Fruit fly (Drosophila melanogaster) whole organism, embryonic: ENCODE data around the gene Dbp21E2.

Source experiments
- Abd-B ChIP-seq: fragments of 200-800 bp; sonication (Bioruptor generic); optimal IDR thresholded peaks from 2 replicates; lab custom pipeline; 2018; ENCODE audit warnings: missing biosample characterization, mild to moderate bottlenecking, missing genetic modification characterization, moderate library complexity
- Adf1 ChIP-seq: fragments of 200-800 bp; sonication (Bioruptor generic); IDR thresholded peaks from 2 replicates; pipeline ENCODE4 v1.3.6; 2022; ENCODE audit warnings: missing biosample characterization, missing genetic modification characterization
- Atf3 ChIP-seq: fragments of 200-800 bp; sonication (Bioruptor generic); optimal IDR thresholded peaks from 3 replicates; lab custom pipeline; 2016; ENCODE audit warnings: missing biosample characterization, missing genetic modification characterization
- CG10543 ChIP-seq: fragments of 200-800 bp; sonication (Bioruptor generic); optimal IDR thresholded peaks from 3 replicates; lab custom pipeline; 2017; ENCODE audit warnings: missing biosample characterization, mild to moderate bottlenecking, missing genetic modification characterization, moderate library complexity
- CG11398 ChIP-seq: fragments of 200-800 bp; sonication (Bioruptor generic); optimal IDR thresholded peaks from 2 replicates; lab custom pipeline; 2016; ENCODE audit warnings: missing biosample characterization, missing genetic modification characterization
- CG13123 ChIP-seq: fragments of 200-800 bp; sonication (Bioruptor generic); optimal IDR thresholded peaks from 2 replicates; lab custom pipeline; 2016; ENCODE audit warnings: missing biosample characterization, missing genetic modification characterization
- CG13287 ChIP-seq: fragments of 200-800 bp; sonication (Bioruptor generic); IDR thresholded peaks from 2 replicates; pipeline ENCODE4 v1.3.6; 2022; ENCODE audit warnings: missing biosample characterization, missing genetic modification characterization; ENCODE audit not compliant: partially characterized antibody
- CG13296 ChIP-seq: fragments of 200-800 bp; sonication (Bioruptor generic); optimal IDR thresholded peaks from 3 replicates; lab custom pipeline; 2018; ENCODE audit warnings: missing biosample characterization, mild to moderate bottlenecking, missing genetic modification characterization
- CG14050 ChIP-seq: fragments of 200-800 bp; sonication (Bioruptor generic); IDR thresholded peaks from 3 replicates; pipeline ENCODE4 v1.3.6; 2022; ENCODE audit warnings: missing biosample characterization, missing genetic modification characterization
- CG15696 ChIP-seq: fragments of 200-800 bp; sonication (Bioruptor generic); optimal IDR thresholded peaks from 2 replicates; lab custom pipeline; 2019; ENCODE audit warnings: missing biosample characterization, mild to moderate bottlenecking, missing genetic modification characterization, moderate library complexity
- CG1603 ChIP-seq: fragments of 200-800 bp; sonication (Bioruptor generic); optimal IDR thresholded peaks from 2 replicates; lab custom pipeline; 2019; ENCODE audit warnings: missing biosample characterization, mild to moderate bottlenecking, missing genetic modification characterization, moderate library complexity
- CG17829 ChIP-seq: fragments of 200-800 bp; optimal IDR thresholded peaks from 2 replicates; lab custom pipeline; 2019; ENCODE audit warnings: missing biosample characterization, mild to moderate bottlenecking, missing genetic modification characterization, moderate library complexity
- CG17912 ChIP-seq: fragments of 200-800 bp; sonication (Bioruptor generic); optimal IDR thresholded peaks from 2 replicates; lab custom pipeline; 2018; ENCODE audit warnings: missing biosample characterization, mild to moderate bottlenecking, missing genetic modification characterization
- CG1832 ChIP-seq: fragments of 200-800 bp; sonication (Bioruptor generic); optimal IDR thresholded peaks from 2 replicates; lab custom pipeline; 2017; ENCODE audit warnings: missing biosample characterization, mild to moderate bottlenecking, missing genetic modification characterization, inconsistent platforms
- CG31388 ChIP-seq: fragments of 200-800 bp; sonication (Bioruptor generic); optimal IDR thresholded peaks from 2 replicates; lab custom pipeline; 2016; ENCODE audit warnings: missing biosample characterization, missing genetic modification characterization
- CG3838 ChIP-seq: fragments of 200-800 bp; sonication (Bioruptor generic); optimal IDR thresholded peaks from 3 replicates; lab custom pipeline; 2016; ENCODE audit warnings: missing biosample characterization, missing genetic modification characterization
- CG6765 ChIP-seq: fragments of 200-800 bp; sonication (Bioruptor generic); optimal IDR thresholded peaks from 3 replicates; lab custom pipeline; 2017; ENCODE audit warnings: missing biosample characterization, mild to moderate bottlenecking, missing genetic modification characterization
- CG6854 ChIP-seq: fragments of 200-800 bp; sonication (Bioruptor generic); optimal IDR thresholded peaks from 3 replicates; lab custom pipeline; 2017; ENCODE audit warnings: missing biosample characterization, mild to moderate bottlenecking, missing genetic modification characterization
- CG8388 ChIP-seq: fragments of 200-800 bp; sonication (Bioruptor generic); optimal IDR thresholded peaks from 2 replicates; lab custom pipeline; 2019; ENCODE audit warnings: missing biosample characterization, mild to moderate bottlenecking, missing genetic modification characterization, moderate library complexity
- CG8944 ChIP-seq: fragments of 200-800 bp; sonication (Bioruptor generic); optimal IDR thresholded peaks from 3 replicates; lab custom pipeline; 2016; ENCODE audit warnings: missing biosample characterization, missing genetic modification characterization
- CHES-1-like ChIP-seq: fragments of 200-800 bp; sonication (Bioruptor generic); optimal IDR thresholded peaks from 2 replicates; lab custom pipeline; 2016; ENCODE audit warnings: missing biosample characterization, missing genetic modification characterization
- Dad ChIP-seq: fragments of 200-800 bp; sonication (Bioruptor generic); optimal IDR thresholded peaks from 3 replicates; lab custom pipeline; 2016; ENCODE audit warnings: missing biosample characterization, missing genetic modification characterization
- Dbx ChIP-seq: fragments of 200-800 bp; sonication (Bioruptor generic); IDR thresholded peaks from 3 replicates; pipeline ENCODE4 v1.3.6; 2022; ENCODE audit warnings: missing biosample characterization, missing genetic modification characterization
- Hmx ChIP-seq: fragments of 200-800 bp; sonication (Bioruptor generic); optimal IDR thresholded peaks from 2 replicates; lab custom pipeline; 2016; ENCODE audit warnings: missing biosample characterization, missing genetic modification characterization
- MTF-1 ChIP-seq: fragments of 200-800 bp; sonication (Bioruptor generic); optimal IDR thresholded peaks from 2 replicates; lab custom pipeline; 2018; ENCODE audit warnings: missing biosample characterization, mild to moderate bottlenecking, missing genetic modification characterization, borderline replicate concordance
- Mad ChIP-seq: fragments of 200-800 bp; sonication (Bioruptor generic); optimal IDR thresholded peaks from 2 replicates; lab custom pipeline; 2016; ENCODE audit warnings: missing biosample characterization, missing genetic modification characterization
- Med ChIP-seq: fragments of 200-800 bp; sonication (Bioruptor generic); peaks from one replicate; lab custom pipeline; 2016; ENCODE audit warnings: missing biosample characterization, missing genetic modification characterization, mild to moderate bottlenecking, inconsistent platforms, moderate library complexity
- Mrtf ChIP-seq: fragments of 200-800 bp; sonication (Bioruptor generic); IDR thresholded peaks from 3 replicates; pipeline ENCODE4 v1.3.6; 2022; ENCODE audit warnings: missing biosample characterization, missing genetic modification characterization
- Myb ChIP-seq: fragments of 200-800 bp; sonication (Bioruptor generic); optimal IDR thresholded peaks from 2 replicates; lab custom pipeline; 2016; ENCODE audit warnings: missing biosample characterization, missing genetic modification characterization
- NK7.1 ChIP-seq: fragments of 200-800 bp; sonication (Bioruptor generic); optimal IDR thresholded peaks from 3 replicates; lab custom pipeline; 2016; ENCODE audit warnings: missing biosample characterization, missing genetic modification characterization
- Opbp ChIP-seq: fragments of 200-800 bp; sonication (Bioruptor generic); IDR thresholded peaks from 3 replicates; pipeline ENCODE4 v1.3.6; 2022; ENCODE audit warnings: missing biosample characterization, missing genetic modification characterization; ENCODE audit not compliant: partially characterized antibody
- Poxn ChIP-seq: fragments of 200-800 bp; sonication (Bioruptor generic); IDR thresholded peaks from 2 replicates; pipeline ENCODE4 v1.3.6; 2022; ENCODE audit warnings: missing biosample characterization, missing genetic modification characterization
- Six4 ChIP-seq: fragments of 200-800 bp; sonication (Bioruptor generic); optimal IDR thresholded peaks from 2 replicates; lab custom pipeline; 2016; ENCODE audit warnings: missing biosample characterization, missing genetic modification characterization
- Spps ChIP-seq: fragments of 200-800 bp; sonication (Bioruptor generic); optimal IDR thresholded peaks from 2 replicates; lab custom pipeline; 2018; ENCODE audit warnings: missing biosample characterization, mild to moderate bottlenecking, missing genetic modification characterization
- Trl ChIP-seq, 3 experiments: fragments of >200 bp in 2 of 3; fragments of 200-800 bp in 1 of 3; sonication (Bioruptor generic) in 1 of 3; optimal IDR thresholded peaks; 2 replicates in 1 of 3; 3 replicates in 2 of 3; lab custom pipeline; 2016 to 2017; ENCODE audit warnings: missing biosample characterization in 1 of 3, missing genetic modification characterization in 1 of 3
- Xrp1 ChIP-seq: fragments of 200-800 bp; sonication (Bioruptor generic); IDR thresholded peaks from 2 replicates; pipeline ENCODE4 v1.3.6; 2022; ENCODE audit warnings: missing biosample characterization, missing genetic modification characterization
- ap ChIP-seq: fragments of 200-800 bp; sonication (Bioruptor generic); IDR thresholded peaks from 2 replicates; pipeline ENCODE4 v1.3.6; 2022; ENCODE audit warnings: missing biosample characterization, missing genetic modification characterization
- bsh ChIP-seq, 2 experiments: fragments of 200-800 bp; sonication (Bioruptor generic); optimal IDR thresholded peaks; 2 replicates each; lab custom pipeline; 2017 to 2018; ENCODE audit warnings: mild to moderate bottlenecking in 2 of 2, missing biosample characterization in 2 of 2, missing genetic modification characterization in 2 of 2, moderate library complexity in 1 of 2
- btn ChIP-seq: fragments of 200-800 bp; sonication (Bioruptor generic); optimal IDR thresholded peaks from 2 replicates; lab custom pipeline; 2016; ENCODE audit warnings: missing biosample characterization, missing genetic modification characterization
- corto ChIP-seq: fragments of 200-800 bp; sonication (Bioruptor generic); optimal IDR thresholded peaks from 2 replicates; lab custom pipeline; 2016; ENCODE audit warnings: missing biosample characterization, mild to moderate bottlenecking, missing genetic modification characterization, moderate library complexity
- danr ChIP-seq: fragments of 200-800 bp; sonication (Bioruptor generic); IDR thresholded peaks from 2 replicates; pipeline ENCODE4 v1.3.6; 2022; ENCODE audit warnings: missing biosample characterization, missing genetic modification characterization
- ems ChIP-seq: fragments of 200-800 bp; sonication (Bioruptor generic); optimal IDR thresholded peaks from 3 replicates; lab custom pipeline; 2016; ENCODE audit warnings: missing biosample characterization, missing genetic modification characterization
- fd102C ChIP-seq: fragments of 200-800 bp; sonication (Bioruptor generic); optimal IDR thresholded peaks from 2 replicates; lab custom pipeline; 2018; ENCODE audit warnings: missing biosample characterization, mild to moderate bottlenecking, missing genetic modification characterization, moderate library complexity
- h ChIP-seq: fragments of >200 bp; optimal IDR thresholded peaks from 2 replicates; lab custom pipeline; 2017
- phol ChIP-seq: fragments of 200-800 bp; sonication (Bioruptor generic); optimal IDR thresholded peaks from 3 replicates; lab custom pipeline; 2018; ENCODE audit warnings: missing biosample characterization, mild to moderate bottlenecking, missing genetic modification characterization, moderate library complexity
- shn ChIP-seq: fragments of 200-800 bp; sonication (Bioruptor generic); optimal IDR thresholded peaks from 3 replicates; lab custom pipeline; 2016; ENCODE audit warnings: missing biosample characterization, missing genetic modification characterization
- sug ChIP-seq: fragments of 200-800 bp; optimal IDR thresholded peaks from 2 replicates; lab custom pipeline; 2019; ENCODE audit warnings: missing biosample characterization, mild to moderate bottlenecking, missing genetic modification characterization, moderate library complexity
- tin ChIP-seq: fragments of 200-800 bp; sonication (Bioruptor generic); optimal IDR thresholded peaks from 3 replicates; lab custom pipeline; 2016; ENCODE audit warnings: missing biosample characterization, missing genetic modification characterization
- tna ChIP-seq: fragments of 200-800 bp; sonication (Bioruptor generic); IDR thresholded peaks from 2 replicates; pipeline ENCODE4 v1.3.6; 2022; ENCODE audit warnings: missing biosample characterization, missing genetic modification characterization; ENCODE audit not compliant: partially characterized antibody

Dbp21E2 gene

dm6 chr2L:819315-820032 lies 8.1 kb downstream of the Dbp21E2 start, which contains the start of the genes PGAP2 and Clp (continued):
- TF ChIP-seq Abd-B (GFP tag; lab: Kevin White, UChicago) (peak; percentile 79), CG1603 (tag; lab: Kevin White, UChicago) (peak; percentile 48), sug (peak; percentile 76), Spps (tag; lab: Kevin White, UChicago) (peak; percentile 57), btn (GFP tag; lab: Kevin White, UChicago) (no peak), h (no peak), Hmx (GFP tag; lab: Kevin White, UChicago) (no peak), Adf1 (GFP tag; lab: Robert Waterston, UW) (no peak), tin (GFP tag; lab: Kevin White, UChicago) (peak; percentile 73), CG13287 (GFP tag; lab: Robert Waterston, UW) (peak; percentile 70; the same call in 1 of the 2 replicates), Opbp (no peak), CG8388 (peak; percentile 85), Dad (no peak), Med (GFP tag; lab: Kevin White, UChicago) (peak; percentile 89), Mrtf (GFP tag; lab: Robert Waterston, UW) (peak; percentile 51; the same call in 1 of the 3 replicates), CG15696 (tag; lab: Kevin White, UChicago) (peak; percentile 71), Mad (peak; percentile 65), ap (peak; percentile 62; the same call in 1 of the 2 replicates), Myb (GFP tag; lab: Kevin White, UChicago) (no peak), tna (GFP tag; lab: Robert Waterston, UW) (peak; percentile 7; the same call in 1 of the 2 replicates), bsh (GFP tag; optimal IDR thresholded peaks at IDR 0.05; lab: Kevin White, UChicago) (peak in 1 of 2 experiments; percentile 72), NK7.1 (GFP tag; lab: Kevin White, UChicago) (peak; percentile 6), CG10543 (GFP tag; lab: Kevin White, UChicago) (peak; percentile 52), CHES-1-like (GFP tag; lab: Kevin White, UChicago) (peak; percentile 30), CG1832 (no peak), danr (GFP tag; lab: Robert Waterston, UW) (peak; percentile 57; the same call in 1 of the 2 replicates), CG8944 (GFP tag; lab: Kevin White, UChicago) (peak; percentile 12), corto (GFP tag; lab: Kevin White, UChicago) (no peak), Xrp1 (GFP tag; lab: Robert Waterston, UW) (peak; percentile 82), Trl (optimal IDR thresholded peaks at IDR 0.05; lab: Kevin White, UChicago) (no peak), Trl (GFP tag; optimal IDR thresholded peaks at IDR 0.05; lab: Kevin White, UChicago) (no peak), Poxn (GFP tag; lab: Robert Waterston, UW) (peak; percentile 23; the same call in 1 of the 2 replicates), CG31388 (GFP tag; lab: Kevin White, UChicago) (peak; percentile 34), CG13123 (GFP tag; lab: Kevin White, UChicago) (peak; percentile 38), CG17829 (peak; percentile 68), CG11398 (GFP tag; lab: Kevin White, UChicago) (no peak), phol (tag; lab: Kevin White, UChicago) (peak; percentile 85), CG6854 (GFP tag; lab: Kevin White, UChicago) (no peak), MTF-1 (GFP tag; lab: Kevin White, UChicago) (no peak), ems (GFP tag; lab: Kevin White, UChicago) (peak; percentile 41), fd102C (GFP tag; lab: Kevin White, UChicago) (peak; percentile 13), Six4 (peak; percentile 47), CG17912 (GFP tag; lab: Kevin White, UChicago) (no peak), Dbx (GFP tag; lab: Robert Waterston, UW) (peak; percentile 72; the same call in 2 of the 3 replicates), Atf3 (GFP tag; lab: Kevin White, UChicago) (no peak), shn (peak; percentile 21), CG13296 (GFP tag; lab: Kevin White, UChicago) (peak; percentile 38), CG6765 (GFP tag; lab: Kevin White, UChicago) (no peak), CG3838 (no peak), CG14050 (GFP tag; lab: Robert Waterston, UW) (peak; percentile 53; the same call in 2 of the 3 replicates)
